Fruit fly (Drosophila melanogaster) whole organism, embryonic: ENCODE data around the gene Lcp65Ag2.
A peak's percentile ranks its signal among the peaks of the same experiment; 100 is the strongest.

Experiments
- Adf1 ChIP-seq: fragments of 200-800 bp; sonication (Bioruptor generic); IDR thresholded peaks from 2 replicates; pipeline ENCODE4 v1.3.6; 2022; ENCODE audit warnings: missing biosample characterization, missing genetic modification characterization
- Awh ChIP-seq: fragments of 200-800 bp; sonication (Bioruptor generic); IDR thresholded peaks from 2 replicates; pipeline ENCODE4, ENCODE4 v1.3.6; 2022; ENCODE audit warnings: missing biosample characterization, missing genetic modification characterization
- CG11398 ChIP-seq: fragments of 200-800 bp; sonication (Bioruptor generic); optimal IDR thresholded peaks from 2 replicates; lab custom pipeline; 2016; ENCODE audit warnings: missing biosample characterization, missing genetic modification characterization
- CG13123 ChIP-seq: fragments of 200-800 bp; sonication (Bioruptor generic); optimal IDR thresholded peaks from 2 replicates; lab custom pipeline; 2016; ENCODE audit warnings: missing biosample characterization, missing genetic modification characterization
- CG14965 ChIP-seq: fragments of 200-800 bp; sonication (Bioruptor generic); optimal IDR thresholded peaks from 2 replicates; lab custom pipeline; 2016; ENCODE audit warnings: missing biosample characterization, missing genetic modification characterization, borderline replicate concordance
- CG15073 ChIP-seq: fragments of 200-800 bp; sonication (Bioruptor generic); optimal IDR thresholded peaks from 2 replicates; lab custom pipeline; 2016; ENCODE audit warnings: missing biosample characterization, missing genetic modification characterization
- CG17328 ChIP-seq: fragments of 200-800 bp; sonication (Bioruptor generic); IDR thresholded peaks from 2 replicates; pipeline ENCODE4 v1.3.6; 2022; ENCODE audit warnings: missing biosample characterization, missing genetic modification characterization
- CG17802 ChIP-seq: fragments of 200-800 bp; sonication (Bioruptor generic); optimal IDR thresholded peaks from 2 replicates; lab custom pipeline; 2018; ENCODE audit warnings: missing biosample characterization, mild to moderate bottlenecking, missing genetic modification characterization, moderate library complexity
- CG18476 ChIP-seq: fragments of 200-800 bp; sonication (Bioruptor generic); optimal IDR thresholded peaks from 2 replicates; lab custom pipeline; 2016; ENCODE audit warnings: missing biosample characterization, mild to moderate bottlenecking, missing genetic modification characterization
- CG18599 ChIP-seq: fragments of 200-800 bp; sonication (Bioruptor generic); optimal IDR thresholded peaks from 3 replicates; lab custom pipeline; 2017; ENCODE audit warnings: missing biosample characterization, missing genetic modification characterization, mild to moderate bottlenecking, moderate library complexity, missing genetic modification reagents
- CG3407 ChIP-seq: fragments of 200-800 bp; sonication (Bioruptor generic); optimal IDR thresholded peaks from 2 replicates; lab custom pipeline; 2018; ENCODE audit warnings: missing biosample characterization, mild to moderate bottlenecking, missing genetic modification characterization
- CG3726 ChIP-seq: fragments of 200-800 bp; sonication (Bioruptor generic); IDR thresholded peaks from 3 replicates; pipeline ENCODE4, ENCODE4 v1.3.6; 2022; ENCODE audit warnings: missing biosample characterization, missing genetic modification characterization
- CG42726 ChIP-seq: fragments of 200-800 bp; sonication (Bioruptor generic); IDR thresholded peaks from 2 replicates; pipeline ENCODE4 v1.3.6; 2022; ENCODE audit warnings: missing biosample characterization, missing genetic modification characterization; ENCODE audit not compliant: partially characterized antibody
- CG4424 ChIP-seq: fragments of 200-800 bp; sonication (Bioruptor generic); optimal IDR thresholded peaks from 3 replicates; lab custom pipeline; 2016; ENCODE audit warnings: missing biosample characterization, missing genetic modification characterization
- CG7556 ChIP-seq: fragments of 200-800 bp; sonication (Bioruptor generic); optimal IDR thresholded peaks from 2 replicates; lab custom pipeline; 2017; ENCODE audit warnings: missing biosample characterization, mild to moderate bottlenecking, missing genetic modification characterization
- CG7745 ChIP-seq: fragments of 200-800 bp; sonication (Bioruptor generic); optimal IDR thresholded peaks from 2 replicates; lab custom pipeline; 2018; ENCODE audit warnings: missing biosample characterization, mild to moderate bottlenecking, missing genetic modification characterization, moderate library complexity
- CG8388 ChIP-seq: fragments of 200-800 bp; sonication (Bioruptor generic); optimal IDR thresholded peaks from 2 replicates; lab custom pipeline; 2019; ENCODE audit warnings: missing biosample characterization, mild to moderate bottlenecking, missing genetic modification characterization, moderate library complexity
- CG9876 ChIP-seq: fragments of 200-800 bp; sonication (Bioruptor generic); optimal IDR thresholded peaks from 2 replicates; lab custom pipeline; 2016; ENCODE audit warnings: missing biosample characterization, missing genetic modification characterization
- Dfd ChIP-seq, 2 experiments: fragments of >200 bp; optimal IDR thresholded peaks; 2 replicates each; lab custom pipeline; 2017; ENCODE audit warnings: missing biosample characterization in 2 of 2, missing genetic modification characterization in 2 of 2
- E2f2 ChIP-seq: fragments of 200-800 bp; sonication (Bioruptor generic); IDR thresholded peaks from 2 replicates; pipeline ENCODE4 v1.3.6; 2022; ENCODE audit warnings: missing biosample characterization, missing genetic modification characterization
- Ets97D ChIP-seq: fragments of 200-800 bp; sonication (Bioruptor generic); optimal IDR thresholded peaks from 3 replicates; lab custom pipeline; 2016; ENCODE audit warnings: missing biosample characterization, missing genetic modification characterization
- HLH54F ChIP-seq: fragments of 200-800 bp; sonication (Bioruptor generic); optimal IDR thresholded peaks from 3 replicates; lab custom pipeline; 2016; ENCODE audit warnings: missing biosample characterization, missing genetic modification characterization
- Lim3 ChIP-seq: fragments of 200-800 bp; sonication (Bioruptor generic); IDR thresholded peaks from 2 replicates; pipeline ENCODE4 v1.3.6; 2022; ENCODE audit warnings: missing biosample characterization, missing genetic modification characterization
- Lpt ChIP-seq: fragments of >200 bp; optimal IDR thresholded peaks from 2 replicates; lab custom pipeline; 2018; ENCODE audit warnings: missing biosample characterization, missing genetic modification characterization
- Max ChIP-seq: fragments of 200-800 bp; sonication (Bioruptor generic); optimal IDR thresholded peaks from 2 replicates; lab custom pipeline; 2016; ENCODE audit warnings: missing biosample characterization, mild to moderate bottlenecking, missing genetic modification characterization
- NFAT ChIP-seq: fragments of 200-800 bp; sonication (Bioruptor generic); IDR thresholded peaks from 2 replicates; pipeline ENCODE4 v1.3.6; 2022; ENCODE audit warnings: missing biosample characterization, missing genetic modification characterization
- Nf-YA ChIP-seq: fragments of 200-800 bp; sonication (Bioruptor generic); IDR thresholded peaks from 2 replicates; pipeline ENCODE4 v1.3.6; 2022; ENCODE audit warnings: missing biosample characterization, missing genetic modification characterization
- Sin3A ChIP-seq: fragments of >200 bp; optimal IDR thresholded peaks from 2 replicates; lab custom pipeline; 2018
- Spps ChIP-seq: fragments of 200-800 bp; sonication (Bioruptor generic); optimal IDR thresholded peaks from 2 replicates; lab custom pipeline; 2018; ENCODE audit warnings: missing biosample characterization, mild to moderate bottlenecking, missing genetic modification characterization
- Trl ChIP-seq, 3 experiments: fragments of >200 bp in 2 of 3; fragments of 200-800 bp in 1 of 3; sonication (Bioruptor generic) in 1 of 3; optimal IDR thresholded peaks; 2 replicates in 1 of 3; 3 replicates in 2 of 3; lab custom pipeline; 2016 to 2017; ENCODE audit warnings: missing biosample characterization in 1 of 3, missing genetic modification characterization in 1 of 3
- Xbp1 ChIP-seq: fragments of 200-800 bp; sonication (Bioruptor generic); optimal IDR thresholded peaks from 3 replicates; lab custom pipeline; 2016; ENCODE audit warnings: missing biosample characterization, mild to moderate bottlenecking, missing genetic modification characterization
- Xrp1 ChIP-seq: fragments of 200-800 bp; sonication (Bioruptor generic); IDR thresholded peaks from 2 replicates; pipeline ENCODE4 v1.3.6; 2022; ENCODE audit warnings: missing biosample characterization, missing genetic modification characterization
- az2 ChIP-seq: fragments of 200-800 bp; sonication (Bioruptor generic); optimal IDR thresholded peaks from 3 replicates; lab custom pipeline; 2016; ENCODE audit warnings: missing biosample characterization, missing genetic modification characterization
- chif ChIP-seq, 2 experiments: fragments of 200-800 bp; sonication (Bioruptor generic); optimal IDR thresholded peaks; 3 replicates each; lab custom pipeline; 2016; ENCODE audit warnings: missing biosample characterization in 2 of 2, missing genetic modification characterization in 2 of 2
- dm ChIP-seq: fragments of 200-800 bp; sonication (Bioruptor generic); optimal IDR thresholded peaks from 3 replicates; lab custom pipeline; 2016; ENCODE audit warnings: missing biosample characterization, missing genetic modification characterization
- eve ChIP-seq, 2 experiments: fragments of >200 bp; optimal IDR thresholded peaks; 2 replicates each; lab custom pipeline; 2017; ENCODE audit warnings: missing biosample characterization in 2 of 2, missing genetic modification characterization in 2 of 2
- ewg ChIP-seq: fragments of 200-800 bp; sonication (Bioruptor generic); optimal IDR thresholded peaks from 3 replicates; lab custom pipeline; 2017; ENCODE audit warnings: mild to moderate bottlenecking, missing biosample characterization, missing genetic modification reagents, missing genetic modification characterization
- eyg ChIP-seq: fragments of 200-800 bp; sonication (Bioruptor generic); optimal IDR thresholded peaks from 3 replicates; lab custom pipeline; 2016; ENCODE audit warnings: missing biosample characterization, missing genetic modification characterization
- gem ChIP-seq: fragments of 200-800 bp; sonication (Bioruptor generic); optimal IDR thresholded peaks from 2 replicates; lab custom pipeline; 2019; ENCODE audit warnings: missing biosample characterization, mild to moderate bottlenecking, missing genetic modification characterization, moderate library complexity
- hb ChIP-seq: fragments of 200-800 bp; sonication (Bioruptor generic); IDR thresholded peaks from 3 replicates; pipeline ENCODE4 v1.3.6; 2022; ENCODE audit warnings: missing biosample characterization, missing genetic modification characterization; ENCODE audit not compliant: partially characterized antibody
- lilli ChIP-seq: fragments of 200-800 bp; sonication (Bioruptor generic); optimal IDR thresholded peaks from 3 replicates; lab custom pipeline; 2016; ENCODE audit warnings: missing biosample characterization, missing genetic modification characterization
- mld ChIP-seq: fragments of 200-800 bp; sonication (Bioruptor generic); IDR thresholded peaks from 3 replicates; pipeline ENCODE4 v1.3.6; 2022; ENCODE audit warnings: missing biosample characterization, missing genetic modification characterization; ENCODE audit not compliant: partially characterized antibody
- nerfin-1 ChIP-seq: fragments of 200-800 bp; sonication (Bioruptor generic); optimal IDR thresholded peaks from 3 replicates; lab custom pipeline; 2019; ENCODE audit warnings: missing biosample characterization, mild to moderate bottlenecking, missing genetic modification characterization, moderate library complexity
- nom ChIP-seq: fragments of 200-800 bp; sonication (Bioruptor generic); optimal IDR thresholded peaks from 2 replicates; lab custom pipeline; 2017; ENCODE audit warnings: missing biosample characterization, missing genetic modification characterization, mild to moderate bottlenecking, moderate library complexity, missing genetic modification reagents
- ro ChIP-seq: fragments of 200-800 bp; sonication (Bioruptor generic); IDR thresholded peaks from 2 replicates; pipeline ENCODE4 v1.3.6; 2022; ENCODE audit warnings: missing biosample characterization, missing genetic modification characterization
- salm ChIP-seq: fragments of 200-800 bp; sonication (Bioruptor generic); optimal IDR thresholded peaks from 2 replicates; lab custom pipeline; 2018; ENCODE audit warnings: missing biosample characterization, mild to moderate bottlenecking, missing genetic modification characterization
- schlank ChIP-seq: fragments of 200-800 bp; sonication (Bioruptor generic); optimal IDR thresholded peaks from 2 replicates; lab custom pipeline; 2018; ENCODE audit warnings: missing biosample characterization, mild to moderate bottlenecking, missing genetic modification characterization
- sd ChIP-seq: fragments of 200-800 bp; sonication (Bioruptor generic); optimal IDR thresholded peaks from 3 replicates; lab custom pipeline; 2018; ENCODE audit warnings: missing biosample characterization, mild to moderate bottlenecking, missing genetic modification characterization, moderate library complexity
- tap ChIP-seq: fragments of 200-800 bp; optimal IDR thresholded peaks from 3 replicates; lab custom pipeline; 2019; ENCODE audit warnings: missing biosample characterization, mild to moderate bottlenecking, missing genetic modification characterization, moderate library complexity
- toy ChIP-seq: fragments of 200-800 bp; sonication (Bioruptor generic); IDR thresholded peaks from 2 replicates; pipeline ENCODE4 v1.3.6; 2022; ENCODE audit warnings: missing biosample characterization, missing genetic modification characterization
- tup ChIP-seq: fragments of 200-800 bp; sonication (Bioruptor generic); optimal IDR thresholded peaks from 2 replicates; lab custom pipeline; 2016; ENCODE audit warnings: missing biosample characterization, mild to moderate bottlenecking, missing genetic modification characterization, moderate library complexity
- zen ChIP-seq: fragments of 200-800 bp; sonication (Bioruptor generic); optimal IDR thresholded peaks from 3 replicates; lab custom pipeline; 2018; ENCODE audit warnings: missing biosample characterization, mild to moderate bottlenecking, missing genetic modification characterization, moderate library complexity

Gene Lcp65Ag2

DNA sequence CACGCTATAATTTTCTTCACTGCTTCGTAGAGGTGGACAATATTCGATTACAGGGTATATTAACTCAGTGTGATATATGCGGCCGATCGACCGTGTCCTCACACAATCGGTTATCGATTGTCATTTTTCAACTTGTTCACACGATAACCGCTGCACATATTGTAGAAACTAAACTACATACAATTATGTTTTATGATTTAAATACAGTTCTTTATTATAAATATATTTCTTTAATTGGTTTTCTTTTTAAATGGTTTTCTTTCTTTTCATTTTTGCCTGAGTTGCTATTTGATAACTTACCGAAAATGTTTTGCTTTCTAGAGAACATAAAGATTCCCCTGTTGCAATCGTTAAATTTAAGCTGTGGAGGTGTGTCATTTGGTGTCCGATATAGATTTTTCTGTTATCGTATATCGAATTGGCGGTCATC, 40.4 kb upstream of the Lcp65Ag2 start, which contains the start of the genes fmt and CG7376 (continued):
- TF ChIP-seq CG7556 (GFP tag; lab: Kevin White, UChicago), result no peak
- no peak for TF ChIP-seq CG4424 (GFP tag; lab: Kevin White, UChicago)
- TF ChIP-seq Max (GFP tag; lab: Kevin White, UChicago), result peak; percentile 63
- TF ChIP-seq sd (tag; lab: Kevin White, UChicago), result no peak
- peak; percentile 51 for TF ChIP-seq Xbp1
- TF ChIP-seq nerfin-1 (tag; lab: Kevin White, UChicago), result peak; percentile 28
- no peak for TF ChIP-seq CG17328 (GFP tag; lab: Robert Waterston, UW)
- TF ChIP-seq toy, result no peak
- no peak for TF ChIP-seq schlank (tag; lab: Kevin White, UChicago)
- no peak for TF ChIP-seq CG9876 (GFP tag; lab: Kevin White, UChicago)
- TF ChIP-seq CG15073 (GFP tag; lab: Kevin White, UChicago), result no peak
- no peak for TF ChIP-seq CG7745 (tag; lab: Kevin White, UChicago)
- peak; percentile 86 for TF ChIP-seq hb (GFP tag; lab: Robert Waterston, UW)
- TF ChIP-seq Trl (optimal IDR thresholded peaks at IDR 0.05; lab: Kevin White, UChicago), result no peak
- no peak for TF ChIP-seq Trl (GFP tag; optimal IDR thresholded peaks at IDR 0.05; lab: Kevin White, UChicago)
- TF ChIP-seq CG13123 (GFP tag; lab: Kevin White, UChicago), result no peak
- TF ChIP-seq Ets97D (GFP tag; lab: Kevin White, UChicago), result no peak
- peak; percentile 59 for TF ChIP-seq zen
- no peak for TF ChIP-seq gem
- TF ChIP-seq Dfd (GFP tag; optimal IDR thresholded peaks at IDR 0.05; lab: Kevin White, UChicago), result no peak
- peak; percentile 65 for TF ChIP-seq E2f2 (GFP tag; lab: Robert Waterston, UW)
- TF ChIP-seq Spps (tag; lab: Kevin White, UChicago), result no peak
- no peak for TF ChIP-seq Lpt (GFP tag; lab: Kevin White, UChicago)
- TF ChIP-seq Adf1 (GFP tag; lab: Robert Waterston, UW), result no peak
- no peak for TF ChIP-seq eyg (GFP tag; lab: Kevin White, UChicago)
- no peak for TF ChIP-seq CG8388 (GFP tag; lab: Kevin White, UChicago)
- no peak for TF ChIP-seq ro (GFP tag; lab: Robert Waterston, UW)
- no peak for TF ChIP-seq tap (tag; lab: Kevin White, UChicago)
- TF ChIP-seq lilli (GFP tag; lab: Kevin White, UChicago), result peak; percentile 34
- TF ChIP-seq ewg (GFP tag; lab: Kevin White, UChicago), result no peak
- TF ChIP-seq CG3726 (GFP tag; lab: Robert Waterston, UW), result no peak
- no peak for TF ChIP-seq Awh
- TF ChIP-seq CG42726, result no peak
- no peak for TF ChIP-seq CG3407 (GFP tag; lab: Kevin White, UChicago)
- TF ChIP-seq CG17802, result peak; percentile 56
- no peak for TF ChIP-seq NFAT (GFP tag; lab: Robert Waterston, UW)
- TF ChIP-seq CG11398, result no peak
- TF ChIP-seq chif (GFP tag; optimal IDR thresholded peaks at IDR 0.05; lab: Kevin White, UChicago), result no peak
- no peak for TF ChIP-seq eve (GFP tag; optimal IDR thresholded peaks at IDR 0.05; lab: Kevin White, UChicago)
- no peak for TF ChIP-seq dm (GFP tag; lab: Kevin White, UChicago)
- TF ChIP-seq Nf-YA (GFP tag; lab: Robert Waterston, UW), result no peak
- no peak for TF ChIP-seq salm
- no peak for TF ChIP-seq nom
- TF ChIP-seq CG18476, result no peak
- TF ChIP-seq HLH54F (GFP tag; lab: Kevin White, UChicago), result no peak
- no peak for TF ChIP-seq CG14965 (GFP tag; lab: Kevin White, UChicago)
- no peak for TF ChIP-seq Xrp1 (GFP tag; lab: Robert Waterston, UW)
- no peak for TF ChIP-seq Lim3 (GFP tag; lab: Robert Waterston, UW)
- no peak for TF ChIP-seq tup
- TF ChIP-seq Sin3A, result peak; percentile 14
- TF ChIP-seq CG18599 (GFP tag; lab: Kevin White, UChicago), result no peak
- peak; percentile 61; the same call in 2 of the 3 replicates for TF ChIP-seq mld (GFP tag; lab: Robert Waterston, UW)
- peak; percentile 7 for TF ChIP-seq az2 (GFP tag; lab: Kevin White, UChicago)
